Fruit fly (Drosophila melanogaster) whole organism, embryonic: Measurements from ENCODE around the gene CG18269.
A peak's percentile ranks its signal among the peaks of the same experiment; 100 is the strongest.

ENCODE experiments used
- Asciz ChIP-seq: fragments of 200-800 bp; sonication (Bioruptor generic); optimal IDR thresholded peaks from 2 replicates; lab custom pipeline; 2017; ENCODE audit warnings: missing biosample characterization, mild to moderate bottlenecking, missing genetic modification characterization, missing genetic modification reagents
- Atf-2 ChIP-seq: fragments of 200-800 bp; sonication (Bioruptor generic); optimal IDR thresholded peaks from 2 replicates; lab custom pipeline; 2016; ENCODE audit warnings: missing biosample characterization, missing genetic modification characterization
- Awh ChIP-seq: fragments of 200-800 bp; sonication (Bioruptor generic); IDR thresholded peaks from 2 replicates; pipeline ENCODE4, ENCODE4 v1.3.6; 2022; ENCODE audit warnings: missing biosample characterization, missing genetic modification characterization
- CG10431 ChIP-seq: fragments of 200-800 bp; sonication (Bioruptor generic); optimal IDR thresholded peaks from 3 replicates; lab custom pipeline; 2018; ENCODE audit warnings: missing biosample characterization, mild to moderate bottlenecking, missing genetic modification characterization
- CG12391 ChIP-seq: fragments of 200-800 bp; sonication (Bioruptor generic); optimal IDR thresholded peaks from 3 replicates; lab custom pipeline; 2018; ENCODE audit warnings: missing biosample characterization, mild to moderate bottlenecking, missing genetic modification characterization, moderate library complexity
- CG12769 ChIP-seq: fragments of 200-800 bp; sonication (Bioruptor generic); optimal IDR thresholded peaks from 2 replicates; lab custom pipeline; 2019; ENCODE audit warnings: missing biosample characterization, mild to moderate bottlenecking, missing genetic modification characterization, moderate library complexity
- CG14441 ChIP-seq: fragments of 200-800 bp; sonication (Bioruptor generic); IDR thresholded peaks from 2 replicates; pipeline ENCODE4 v1.3.6; 2022; ENCODE audit warnings: missing biosample characterization, missing genetic modification characterization
- CG15601 ChIP-seq: fragments of 200-800 bp; sonication (Bioruptor generic); optimal IDR thresholded peaks from 3 replicates; lab custom pipeline; 2019; ENCODE audit warnings: missing biosample characterization, mild to moderate bottlenecking, missing genetic modification characterization, moderate library complexity
- CG1603 ChIP-seq: fragments of 200-800 bp; sonication (Bioruptor generic); optimal IDR thresholded peaks from 2 replicates; lab custom pipeline; 2019; ENCODE audit warnings: missing biosample characterization, mild to moderate bottlenecking, missing genetic modification characterization, moderate library complexity
- CG16863 ChIP-seq: fragments of 200-800 bp; sonication (Bioruptor generic); optimal IDR thresholded peaks from 3 replicates; lab custom pipeline; 2016; ENCODE audit warnings: missing biosample characterization, missing genetic modification characterization
- CG17829 ChIP-seq: fragments of 200-800 bp; optimal IDR thresholded peaks from 2 replicates; lab custom pipeline; 2019; ENCODE audit warnings: missing biosample characterization, mild to moderate bottlenecking, missing genetic modification characterization, moderate library complexity
- CG2202 ChIP-seq: fragments of 200-800 bp; sonication (Bioruptor generic); optimal IDR thresholded peaks from 2 replicates; lab custom pipeline; 2018; ENCODE audit warnings: missing biosample characterization, mild to moderate bottlenecking, missing genetic modification characterization
- CG3281 ChIP-seq: fragments of 200-800 bp; sonication (Bioruptor generic); optimal IDR thresholded peaks from 3 replicates; lab custom pipeline; 2017; ENCODE audit warnings: missing biosample characterization, mild to moderate bottlenecking, missing genetic modification characterization
- CG4282 ChIP-seq: fragments of 200-800 bp; sonication (Bioruptor generic); optimal IDR thresholded peaks from 2 replicates; lab custom pipeline; 2016; ENCODE audit warnings: missing biosample characterization, missing genetic modification characterization
- CG4854 ChIP-seq: fragments of 200-800 bp; sonication (Bioruptor generic); optimal IDR thresholded peaks from 2 replicates; lab custom pipeline; 2016; ENCODE audit warnings: missing biosample characterization, missing genetic modification characterization, inconsistent platforms
- CG6254 ChIP-seq: fragments of 200-800 bp; sonication (Bioruptor generic); optimal IDR thresholded peaks from 3 replicates; lab custom pipeline; 2017; ENCODE audit warnings: mild to moderate bottlenecking, missing biosample characterization, missing genetic modification reagents, missing genetic modification characterization
- CG6854 ChIP-seq: fragments of 200-800 bp; sonication (Bioruptor generic); optimal IDR thresholded peaks from 3 replicates; lab custom pipeline; 2017; ENCODE audit warnings: missing biosample characterization, mild to moderate bottlenecking, missing genetic modification characterization
- CG7839 ChIP-seq: fragments of 200-800 bp; sonication (Bioruptor generic); optimal IDR thresholded peaks from 3 replicates; lab custom pipeline; 2018; ENCODE audit warnings: missing biosample characterization, mild to moderate bottlenecking, missing genetic modification characterization, moderate library complexity
- Ets97D ChIP-seq: fragments of 200-800 bp; sonication (Bioruptor generic); optimal IDR thresholded peaks from 3 replicates; lab custom pipeline; 2016; ENCODE audit warnings: missing biosample characterization, missing genetic modification characterization
- Gsc ChIP-seq: fragments of 200-800 bp; sonication (Bioruptor generic); IDR thresholded peaks from 2 replicates; pipeline ENCODE4 v1.3.6; 2022; ENCODE audit warnings: missing biosample characterization, missing genetic modification characterization
- HLH54F ChIP-seq: fragments of 200-800 bp; sonication (Bioruptor generic); optimal IDR thresholded peaks from 3 replicates; lab custom pipeline; 2016; ENCODE audit warnings: missing biosample characterization, missing genetic modification characterization
- Hr78 ChIP-seq, 2 experiments: fragments of 200-800 bp in 1 of 2; fragments of >200 bp in 1 of 2; sonication (Bioruptor generic) in 1 of 2; optimal IDR thresholded peaks; 2 replicates each; lab custom pipeline; 2017 to 2019; ENCODE audit warnings: missing biosample characterization in 2 of 2, missing genetic modification characterization in 2 of 2, mild to moderate bottlenecking in 1 of 2, moderate library complexity in 1 of 2
- NFAT ChIP-seq: fragments of 200-800 bp; sonication (Bioruptor generic); IDR thresholded peaks from 2 replicates; pipeline ENCODE4 v1.3.6; 2022; ENCODE audit warnings: missing biosample characterization, missing genetic modification characterization
- Nf-YB ChIP-seq: fragments of 200-800 bp; sonication (Bioruptor generic); optimal IDR thresholded peaks from 3 replicates; lab custom pipeline; 2019; ENCODE audit warnings: missing biosample characterization, mild to moderate bottlenecking, missing genetic modification characterization, moderate library complexity
- Oli ChIP-seq: fragments of 200-800 bp; sonication (Bioruptor generic); optimal IDR thresholded peaks from 2 replicates; lab custom pipeline; 2018; ENCODE audit warnings: missing biosample characterization, mild to moderate bottlenecking, missing genetic modification characterization, moderate library complexity
- Ptx1 ChIP-seq: fragments of 200-800 bp; sonication (Bioruptor generic); IDR thresholded peaks from 2 replicates; pipeline ENCODE4 v1.3.6; 2022; ENCODE audit warnings: missing biosample characterization, missing genetic modification characterization
- Rx ChIP-seq: fragments of 200-800 bp; sonication (Bioruptor generic); IDR thresholded peaks from 2 replicates; pipeline ENCODE4 v1.3.6; 2022; ENCODE audit warnings: missing biosample characterization, missing genetic modification characterization
- Sry-β ChIP-seq: fragments of 200-800 bp; sonication (Bioruptor generic); optimal IDR thresholded peaks from 2 replicates; lab custom pipeline; 2018; ENCODE audit warnings: missing biosample characterization, mild to moderate bottlenecking, missing genetic modification characterization, moderate library complexity
- TFAM ChIP-seq: fragments of 200-800 bp; sonication (Bioruptor generic); optimal IDR thresholded peaks from 2 replicates; lab custom pipeline; 2017; ENCODE audit warnings: missing biosample characterization, missing genetic modification characterization, inconsistent platforms
- abd-A ChIP-seq: fragments of 200-800 bp; sonication (Bioruptor generic); optimal IDR thresholded peaks from 3 replicates; lab custom pipeline; 2019; ENCODE audit warnings: missing biosample characterization, mild to moderate bottlenecking, missing genetic modification characterization, moderate library complexity
- bowl ChIP-seq: fragments of 200-800 bp; sonication (Bioruptor generic); IDR thresholded peaks from 2 replicates; pipeline ENCODE4 v1.3.6; 2022; ENCODE audit warnings: missing biosample characterization, missing genetic modification characterization
- cato ChIP-seq: fragments of 200-800 bp; sonication (Bioruptor generic); optimal IDR thresholded peaks from 2 replicates; lab custom pipeline; 2016; ENCODE audit warnings: missing biosample characterization, missing genetic modification characterization, borderline replicate concordance
- corto ChIP-seq: fragments of 200-800 bp; sonication (Bioruptor generic); optimal IDR thresholded peaks from 2 replicates; lab custom pipeline; 2016; ENCODE audit warnings: missing biosample characterization, mild to moderate bottlenecking, missing genetic modification characterization, moderate library complexity
- ems ChIP-seq: fragments of 200-800 bp; sonication (Bioruptor generic); optimal IDR thresholded peaks from 3 replicates; lab custom pipeline; 2016; ENCODE audit warnings: missing biosample characterization, missing genetic modification characterization
- en ChIP-seq: fragments of 200-800 bp; sonication (Bioruptor generic); optimal IDR thresholded peaks from 2 replicates; lab custom pipeline; 2016; ENCODE audit warnings: missing biosample characterization, missing genetic modification characterization
- ewg ChIP-seq: fragments of 200-800 bp; sonication (Bioruptor generic); optimal IDR thresholded peaks from 3 replicates; lab custom pipeline; 2017; ENCODE audit warnings: mild to moderate bottlenecking, missing biosample characterization, missing genetic modification reagents, missing genetic modification characterization
- fu2 ChIP-seq: fragments of 200-800 bp; sonication (Bioruptor generic); optimal IDR thresholded peaks from 2 replicates; lab custom pipeline; 2016; ENCODE audit warnings: missing biosample characterization, missing genetic modification characterization
- gem ChIP-seq: fragments of 200-800 bp; sonication (Bioruptor generic); optimal IDR thresholded peaks from 2 replicates; lab custom pipeline; 2019; ENCODE audit warnings: missing biosample characterization, mild to moderate bottlenecking, missing genetic modification characterization, moderate library complexity
- gsb-n ChIP-seq: fragments of 200-800 bp; sonication (Bioruptor generic); optimal IDR thresholded peaks from 3 replicates; lab custom pipeline; 2018; ENCODE audit warnings: missing biosample characterization, mild to moderate bottlenecking, missing genetic modification characterization
- klu ChIP-seq: fragments of 200-800 bp; sonication (Bioruptor generic); IDR thresholded peaks from 2 replicates; pipeline ENCODE4 v1.3.6; 2022; ENCODE audit warnings: missing biosample characterization, missing genetic modification characterization
- pnt ChIP-seq: fragments of 200-800 bp; sonication (Bioruptor generic); optimal IDR thresholded peaks from 3 replicates; lab custom pipeline; 2016; ENCODE audit warnings: missing biosample characterization, missing genetic modification characterization
- sisA ChIP-seq: fragments of 200-800 bp; sonication (Bioruptor generic); IDR thresholded peaks from 2 replicates; pipeline ENCODE4 v1.3.6; 2022; ENCODE audit warnings: missing biosample characterization, missing genetic modification characterization
- slou ChIP-seq: fragments of 200-800 bp; sonication (Bioruptor generic); optimal IDR thresholded peaks from 3 replicates; lab custom pipeline; 2016; ENCODE audit warnings: missing biosample characterization, missing genetic modification characterization
- stc ChIP-seq: fragments of 200-800 bp; sonication (Bioruptor generic); IDR thresholded peaks from 2 replicates; pipeline ENCODE4 v1.3.6; 2022; ENCODE audit warnings: missing biosample characterization, missing genetic modification characterization
- twi ChIP-seq: fragments of 200-800 bp; optimal IDR thresholded peaks from 2 replicates; lab custom pipeline; 2019; ENCODE audit warnings: missing biosample characterization, mild to moderate bottlenecking, missing genetic modification characterization, moderate library complexity
- unc-4 ChIP-seq: fragments of 200-800 bp; sonication (Bioruptor generic); IDR thresholded peaks from 2 replicates; pipeline ENCODE4 v1.3.6; 2022; ENCODE audit warnings: missing biosample characterization, missing genetic modification characterization; ENCODE audit not compliant: partially characterized antibody
- wdn ChIP-seq: fragments of 200-800 bp; sonication (Bioruptor generic); IDR thresholded peaks from 2 replicates; pipeline ENCODE4 v1.3.6; 2022; ENCODE audit warnings: missing biosample characterization, missing genetic modification characterization

Gene CG18269

dm6 chr2L:5551538-5551937 is at the start of gene CG18269:
CG18269 (plus strand) TSS chr2L:5551838.
- TF ChIP-seq en (GFP tag; lab: Kevin White, UChicago): no peak
- TF ChIP-seq fu2 (GFP tag; lab: Kevin White, UChicago): no peak
- no peak for TF ChIP-seq CG14441 (GFP tag; lab: Robert Waterston, UW)
- TF ChIP-seq sisA: no peak
- no peak for TF ChIP-seq Hr78 (GFP tag; optimal IDR thresholded peaks at IDR 0.05; lab: Kevin White, UChicago)
- TF ChIP-seq CG4854 (GFP tag; lab: Kevin White, UChicago): no peak
- no peak for TF ChIP-seq stc (GFP tag; lab: Robert Waterston, UW)
- TF ChIP-seq Rx (GFP tag; lab: Robert Waterston, UW): no peak
- no peak for TF ChIP-seq Atf-2 (GFP tag; lab: Kevin White, UChicago)
- TF ChIP-seq CG17829 (tag; lab: Kevin White, UChicago): no peak
- TF ChIP-seq CG3281: no peak
- no peak for TF ChIP-seq Gsc (GFP tag; lab: Robert Waterston, UW)
- no peak for TF ChIP-seq slou (GFP tag; lab: Kevin White, UChicago)
- no peak for TF ChIP-seq Nf-YB

DNA sequence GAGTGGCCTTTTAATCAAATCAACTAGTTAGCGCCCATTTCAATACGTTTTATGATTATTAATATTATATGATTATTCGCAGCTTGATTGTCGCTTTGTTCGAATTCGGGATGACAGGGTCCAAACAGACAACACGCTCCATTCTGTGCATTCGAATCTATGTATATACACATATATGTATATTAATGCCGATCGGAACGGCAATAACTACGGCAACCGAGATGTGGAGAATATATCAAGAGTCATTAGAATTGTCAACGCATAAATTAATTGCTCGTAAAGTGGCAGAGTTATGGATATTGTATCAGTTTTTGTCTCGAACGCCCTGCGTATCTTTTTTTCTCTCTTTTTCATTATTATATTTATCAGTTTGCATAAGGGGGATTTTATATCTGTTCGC is 48.8 kb upstream of the CG18269 start:
- TF ChIP-seq Sry-β (GFP tag; lab: Kevin White, UChicago): no peak
- TF ChIP-seq unc-4 (GFP tag; lab: Robert Waterston, UW): no peak
- no peak for TF ChIP-seq HLH54F (GFP tag; lab: Kevin White, UChicago)
- TF ChIP-seq pnt (GFP tag; lab: Kevin White, UChicago): no peak
- TF ChIP-seq NFAT (GFP tag; lab: Robert Waterston, UW): no peak
- TF ChIP-seq Ets97D (GFP tag; lab: Kevin White, UChicago): no peak
- no peak for TF ChIP-seq twi (tag; lab: Kevin White, UChicago)
- TF ChIP-seq CG16863 (GFP tag; lab: Kevin White, UChicago): no peak
- no peak for TF ChIP-seq CG7839 (tag; lab: Kevin White, UChicago)
- no peak for TF ChIP-seq CG4282 (GFP tag; lab: Kevin White, UChicago)
- TF ChIP-seq klu (GFP tag; lab: Robert Waterston, UW): no peak
- TF ChIP-seq cato (GFP tag; lab: Kevin White, UChicago): no peak
- peak; percentile 98 for TF ChIP-seq abd-A (tag; lab: Kevin White, UChicago)
- no peak for TF ChIP-seq bowl (GFP tag; lab: Robert Waterston, UW)
- no peak for TF ChIP-seq ems (GFP tag; lab: Kevin White, UChicago)
- no peak for TF ChIP-seq TFAM
- TF ChIP-seq CG2202 (tag; lab: Kevin White, UChicago): no peak
- peak; percentile 50 for TF ChIP-seq CG12769 (tag; lab: Kevin White, UChicago)
- no peak for TF ChIP-seq Ptx1 (GFP tag; lab: Robert Waterston, UW)
- TF ChIP-seq Asciz (GFP tag; lab: Kevin White, UChicago): no peak
- TF ChIP-seq CG10431 (GFP tag; lab: Kevin White, UChicago): no peak
- peak; percentile 61; the same call in 1 of the 2 replicates for TF ChIP-seq Awh (GFP tag; lab: Robert Waterston, UW)
- no peak for TF ChIP-seq gsb-n (tag; lab: Kevin White, UChicago)

DNA sequence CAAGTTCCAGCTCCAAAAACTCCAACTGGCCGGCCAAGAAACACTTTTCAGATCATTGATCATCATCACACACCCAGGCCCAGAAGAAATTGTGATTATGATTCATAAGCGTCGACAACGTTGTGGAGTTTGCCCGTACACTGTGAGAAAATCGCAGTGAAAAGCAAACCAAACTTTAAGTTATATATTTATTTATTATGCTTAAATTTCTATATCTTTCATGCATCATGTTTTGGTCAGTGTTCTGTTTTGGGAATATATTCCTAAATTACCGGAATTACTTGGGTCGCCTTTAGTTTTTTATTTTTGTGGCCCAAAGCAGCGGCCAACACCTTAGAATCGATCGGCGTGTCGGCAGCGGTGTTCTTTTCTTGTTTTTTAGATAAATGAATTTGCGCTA is 46.5 kb upstream of the CG18269 start:
- TF ChIP-seq CG12391: peak; percentile 0
- no peak for TF ChIP-seq CG6854
- TF ChIP-seq Oli: peak; percentile 11
- TF ChIP-seq wdn (GFP tag; lab: Robert Waterston, UW): no peak
- TF ChIP-seq CG1603: no peak
- no peak for TF ChIP-seq ewg (GFP tag; lab: Kevin White, UChicago)
- TF ChIP-seq CG6254 (GFP tag; lab: Kevin White, UChicago): no peak
- TF ChIP-seq corto (GFP tag; lab: Kevin White, UChicago): no peak
- TF ChIP-seq gem (tag; lab: Kevin White, UChicago): peak; percentile 33
- TF ChIP-seq Awh (GFP tag; lab: Robert Waterston, UW): no peak
- TF ChIP-seq CG15601: no peak
